Worm (Caenorhabditis elegans) whole organism, L2 larva: ENCODE measurements around the gene nhr-261.

Source experiments
- aly-2 ChIP-seq: fragments of 150-350 bp; optimal IDR thresholded peaks from 2 replicates; lab custom pipeline; 2014; ENCODE audit warnings: missing biosample characterization, missing genetic modification characterization
- ama-1 ChIP-seq: fragments of 150-350 bp; optimal IDR thresholded peaks from 2 replicates; lab custom pipeline; 2018; ENCODE audit warnings: inconsistent platforms
- dmd-4 ChIP-seq: sonication (generic microtip); optimal IDR thresholded peaks from 2 replicates; lab custom pipeline; 2017; ENCODE audit warnings: missing biosample characterization, missing genetic modification characterization
- elt-1 ChIP-seq: fragments of 150-350 bp; optimal IDR thresholded peaks from 2 replicates; lab custom pipeline; 2014; ENCODE audit warnings: missing biosample characterization, missing genetic modification characterization
- elt-3 ChIP-seq: sonication (generic microtip); optimal IDR thresholded peaks from 2 replicates; lab custom pipeline; 2017; ENCODE audit warnings: missing biosample characterization, missing genetic modification characterization
- mab-5 ChIP-seq: fragments of 150-350 bp; optimal IDR thresholded peaks from 2 replicates; lab custom pipeline; 2014; ENCODE audit warnings: missing biosample characterization, missing genetic modification characterization
- mdl-1 ChIP-seq, 2 experiments: fragments of 150-350 bp in 1 of 2; sonication (generic microtip) in 1 of 2; optimal IDR thresholded peaks; 2 replicates each; lab custom pipeline; 2017; ENCODE audit warnings: missing biosample characterization in 2 of 2, missing genetic modification characterization in 2 of 2
- nhr-10 ChIP-seq: sonication (generic microtip); optimal IDR thresholded peaks from 2 replicates; lab custom pipeline; 2017; ENCODE audit warnings: missing biosample characterization, missing genetic modification characterization
- nhr-11 ChIP-seq: fragments of 150-350 bp; optimal IDR thresholded peaks from 2 replicates; lab custom pipeline; 2014; ENCODE audit warnings: missing biosample characterization, missing genetic modification characterization
- nhr-23 ChIP-seq: fragments of 150-350 bp; optimal IDR thresholded peaks from 2 replicates; lab custom pipeline; 2014; ENCODE audit warnings: missing biosample characterization, missing genetic modification reagents, missing genetic modification characterization
- unc-39 ChIP-seq: fragments of 150-350 bp; optimal IDR thresholded peaks from 2 replicates; lab custom pipeline; 2014; ENCODE audit warnings: missing biosample characterization, missing genetic modification characterization
- zag-1 ChIP-seq: fragments of 150-350 bp; optimal IDR thresholded peaks from 2 replicates; lab custom pipeline; 2014; ENCODE audit warnings: missing biosample characterization, missing genetic modification characterization
- ztf-4 ChIP-seq: fragments of 150-350 bp; optimal IDR thresholded peaks from 2 replicates; lab custom pipeline; 2014; ENCODE audit warnings: missing biosample characterization, missing genetic modification characterization

ce11 chrII:3850655-3851054 is 13.9 kb downstream of the nhr-261 start, which contains the start of gene nhr-72:
- TF ChIP-seq nhr-23 (tag; lab: Kevin White, UChicago) (no peak), nhr-10 (tag; lab: Kevin White, UChicago) (no peak), mab-5 (tag; lab: Kevin White, UChicago) (no peak), mdl-1 (tag; optimal IDR thresholded peaks at IDR 0.05; lab: Kevin White, UChicago) (no peak), nhr-11 (tag; lab: Kevin White, UChicago) (no peak), elt-1 (tag; lab: Kevin White, UChicago) (no peak), zag-1 (no peak), ztf-4 (no peak), ama-1 (no peak), aly-2 (tag; lab: Kevin White, UChicago) (no peak), elt-3 (no peak), dmd-4 (no peak), unc-39 (no peak)
